Worm (Caenorhabditis elegans) whole organism, L1 larva: Measurements from ENCODE around the gene srz-18.

Source experiments
- C34B4.2 ChIP-seq: sonication (generic microtip); optimal IDR thresholded peaks from 2 replicates; lab custom pipeline; 2017; ENCODE audit warnings: mild to moderate bottlenecking, missing genetic modification characterization, missing compliant biosample characterization
- alr-1 ChIP-seq: fragments of 200-800 bp; sonication (Bioruptor generic); optimal IDR thresholded peaks from 2 replicates; lab custom pipeline; 2018; ENCODE audit warnings: borderline replicate concordance, mild to moderate bottlenecking, missing genetic modification characterization, missing compliant biosample characterization
- ama-1 ChIP-seq: fragments of 150-350 bp; optimal IDR thresholded peaks from 2 replicates; lab custom pipeline; 2014
- blmp-1 ChIP-seq: fragments of 150-350 bp; optimal IDR thresholded peaks from 2 replicates; lab custom pipeline; 2014; ENCODE audit warnings: missing biosample characterization, missing genetic modification characterization
- ets-5 ChIP-seq: fragments of 200-800 bp; sonication (Bioruptor generic); IDR thresholded peaks from 2 replicates; pipeline ENCODE4 v1.3.6; 2022; ENCODE audit warnings: missing genetic modification characterization, missing compliant biosample characterization
- fkh-10 ChIP-seq: sonication (generic microtip); optimal IDR thresholded peaks from 2 replicates; lab custom pipeline; 2017; ENCODE audit warnings: missing biosample characterization, missing genetic modification reagents, missing genetic modification characterization
- fos-1 ChIP-seq: fragments of 150-350 bp; optimal IDR thresholded peaks from 2 replicates; lab custom pipeline; 2014; ENCODE audit warnings: missing biosample characterization, missing genetic modification characterization
- jun-1 ChIP-seq: fragments of 150-350 bp; optimal IDR thresholded peaks from 2 replicates; lab custom pipeline; 2014; ENCODE audit warnings: missing biosample characterization, missing genetic modification reagents, missing genetic modification characterization
- mdl-1 ChIP-seq, 2 experiments: fragments of 150-350 bp; optimal IDR thresholded peaks; 2 replicates each; lab custom pipeline; 2014 to 2017; ENCODE audit warnings: missing biosample characterization in 2 of 2, missing genetic modification characterization in 2 of 2, inconsistent platforms in 1 of 2
- nhr-237 ChIP-seq: fragments of 150-350 bp; optimal IDR thresholded peaks from 2 replicates; lab custom pipeline; 2014; ENCODE audit warnings: missing biosample characterization, missing genetic modification characterization
- sptf-1 ChIP-seq: fragments of 150-350 bp; optimal IDR thresholded peaks from 2 replicates; lab custom pipeline; 2014; ENCODE audit warnings: missing biosample characterization, missing genetic modification characterization

- no peak for TF ChIP-seq ets-5 (GFP tag; lab: Robert Waterston, UW)
- no peak for TF ChIP-seq fos-1
- no peak for TF ChIP-seq sptf-1
- TF ChIP-seq fkh-10 = no peak
- TF ChIP-seq C34B4.2 (tag; lab: Kevin White, UChicago) = no peak
- no peak for TF ChIP-seq alr-1 (tag; lab: Kevin White, UChicago)
- TF ChIP-seq mdl-1 (tag; optimal IDR thresholded peaks at IDR 0.05; lab: Kevin White, UChicago) = no peak
- no peak for TF ChIP-seq blmp-1 (tag; lab: Kevin White, UChicago)
- TF ChIP-seq nhr-237 (tag; lab: Kevin White, UChicago) = no peak
- no peak for TF ChIP-seq jun-1 (tag; lab: Kevin White, UChicago)
- no peak for TF ChIP-seq ama-1 (lab: Kevin White, UChicago)
Observed at ce11 chrV:20626043-20626761, at the start of gene srz-18, which contains the start of gene F46B3.9.
